Fruit fly (Drosophila melanogaster): Measurements from ENCODE around the gene CG6761.

The CG6761 gene

dm6 chr3L:9688674-9689073 lies 14.7 kb downstream of the CG6761 start:
- TF ChIP-seq h (optimal IDR thresholded peaks at IDR 0.05): no peak
- TF ChIP-seq Sin3A (optimal IDR thresholded peaks at IDR 0.05): no peak
- no peak for TF ChIP-seq insv (optimal IDR thresholded peaks at IDR 0.05)
- no peak for TF ChIP-seq psq (optimal IDR thresholded peaks at IDR 0.05)
- TF ChIP-seq ttk (optimal IDR thresholded peaks at IDR 0.05): no peak
- TF ChIP-seq Myc (optimal IDR thresholded peaks at IDR 0.05): no peak

DNA sequence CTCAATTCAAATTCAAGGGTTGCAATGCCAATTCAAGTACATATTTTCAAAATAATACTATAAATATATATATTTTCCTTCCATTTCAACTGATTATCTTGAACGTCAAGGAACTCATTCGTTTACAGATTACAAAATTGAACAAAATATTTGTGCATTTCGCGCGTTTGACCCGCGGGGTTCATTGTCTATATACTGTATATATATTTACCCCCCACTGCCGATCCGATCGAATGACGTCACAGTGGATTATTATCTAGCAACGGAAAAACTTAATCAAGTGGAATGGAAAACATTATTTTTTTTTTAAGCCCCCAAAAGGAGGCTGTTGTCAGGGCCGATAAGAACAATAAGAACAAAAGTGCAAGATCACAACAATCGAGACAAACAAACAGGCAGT lies 15.9 kb downstream of the CG6761 start:
- no peak for TF ChIP-seq Sin3A (optimal IDR thresholded peaks at IDR 0.05)

DNA sequence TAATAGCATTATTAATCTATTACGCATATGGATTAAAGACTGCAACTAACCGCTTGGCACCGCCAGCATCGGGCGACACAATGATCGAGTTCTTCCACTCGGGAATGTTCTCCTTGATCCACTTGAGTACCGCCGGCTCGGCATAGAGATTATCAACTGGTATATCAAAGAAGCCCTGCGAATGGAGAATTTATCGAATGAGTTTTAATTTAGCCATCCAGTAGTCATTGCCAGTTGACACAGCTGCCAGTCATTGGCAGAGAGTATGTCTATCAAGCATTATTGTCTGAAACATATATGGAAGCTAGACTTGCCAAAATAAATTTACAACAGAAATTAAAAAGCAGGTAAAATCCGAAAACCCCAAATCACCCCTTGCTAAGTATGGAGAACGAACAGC lies 18.5 kb downstream of the CG6761 start, which contains the start of gene CG16719:
Gene CG16719 (plus strand): TSS at position 301 of the 400 bp plus-strand sequence.
- TF ChIP-seq Myc (optimal IDR thresholded peaks at IDR 0.05) (no peak), psq (optimal IDR thresholded peaks at IDR 0.05) (no peak), h (optimal IDR thresholded peaks at IDR 0.05) (no peak), ttk (optimal IDR thresholded peaks at IDR 0.05) (no peak), Sin3A (optimal IDR thresholded peaks at IDR 0.05) (no peak), insv (optimal IDR thresholded peaks at IDR 0.05) (no peak)

DNA sequence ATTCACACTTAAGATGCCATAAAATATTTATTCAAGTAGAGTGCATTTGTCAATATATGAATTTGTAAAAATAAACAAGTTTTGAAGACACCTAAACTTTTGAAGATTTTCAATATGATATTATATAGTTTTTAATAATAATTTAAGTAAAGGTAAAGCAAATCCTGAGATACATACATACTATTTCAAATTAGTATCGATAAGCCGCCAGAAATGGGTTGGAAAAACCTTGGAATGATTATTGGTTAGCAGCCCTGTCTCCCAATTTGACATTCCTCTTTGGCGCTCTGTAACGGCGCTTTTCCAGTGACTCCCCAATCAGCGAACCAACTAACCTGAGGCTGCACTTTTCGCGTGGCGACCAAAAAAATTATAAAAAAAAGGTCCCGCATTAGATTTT lies 22.4 kb downstream of the CG6761 start, which contains the start of gene alphaTub67C:
Gene alphaTub67C (plus strand): TSS at position 301 of the 400 bp plus-strand sequence.
- no peak for TF ChIP-seq Myc (optimal IDR thresholded peaks at IDR 0.05)
- TF ChIP-seq h (optimal IDR thresholded peaks at IDR 0.05): no peak
- TF ChIP-seq psq (optimal IDR thresholded peaks at IDR 0.05): no peak
- no peak for TF ChIP-seq ttk (optimal IDR thresholded peaks at IDR 0.05)
- TF ChIP-seq insv (optimal IDR thresholded peaks at IDR 0.05): no peak
- TF ChIP-seq Sin3A (optimal IDR thresholded peaks at IDR 0.05): no peak

dm6 chr3L:9678994-9679393 lies 24.4 kb downstream of the CG6761 start, which contains the start of the genes fry and CG16717:
TSS of gene fry (minus strand) at chr3L:9679103.
TSS of gene CG16717 (plus strand) at chr3L:9679201.
- TF ChIP-seq Myc (optimal IDR thresholded peaks at IDR 0.05): no peak
- TF ChIP-seq ttk (optimal IDR thresholded peaks at IDR 0.05): no peak
- no peak for TF ChIP-seq insv (optimal IDR thresholded peaks at IDR 0.05)
- TF ChIP-seq h (optimal IDR thresholded peaks at IDR 0.05): no peak
- no peak for TF ChIP-seq psq (optimal IDR thresholded peaks at IDR 0.05)

DNA sequence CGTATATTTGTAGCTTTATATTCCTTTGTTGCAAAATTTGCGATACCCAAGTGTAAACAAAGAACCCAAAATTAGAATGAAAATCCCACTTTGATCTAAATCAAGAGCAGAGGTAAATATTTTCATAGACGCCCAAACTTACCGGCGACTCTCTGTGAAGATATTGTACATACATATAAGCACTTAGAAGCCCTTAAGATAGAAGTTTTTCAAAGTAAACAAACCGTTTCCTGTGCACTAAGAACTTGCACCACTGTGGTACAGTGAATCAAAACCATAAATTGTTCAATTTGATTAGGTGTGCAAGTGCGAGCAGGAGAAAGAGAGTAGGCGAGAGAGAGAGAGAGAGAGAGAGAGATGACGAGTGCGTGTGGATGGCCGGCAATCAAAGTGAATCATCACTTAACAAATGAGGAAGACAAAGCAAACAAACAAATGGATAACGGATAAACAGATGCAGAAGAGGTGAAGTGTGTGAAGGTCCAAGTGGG lies 25.3 kb downstream of the CG6761 start:
- TF ChIP-seq Myc (optimal IDR thresholded peaks at IDR 0.05) (no peak), ttk (optimal IDR thresholded peaks at IDR 0.05) (no peak), insv (optimal IDR thresholded peaks at IDR 0.05) (no peak), Sin3A (optimal IDR thresholded peaks at IDR 0.05) (no peak), psq (optimal IDR thresholded peaks at IDR 0.05) (no peak), h (optimal IDR thresholded peaks at IDR 0.05) (no peak)

DNA sequence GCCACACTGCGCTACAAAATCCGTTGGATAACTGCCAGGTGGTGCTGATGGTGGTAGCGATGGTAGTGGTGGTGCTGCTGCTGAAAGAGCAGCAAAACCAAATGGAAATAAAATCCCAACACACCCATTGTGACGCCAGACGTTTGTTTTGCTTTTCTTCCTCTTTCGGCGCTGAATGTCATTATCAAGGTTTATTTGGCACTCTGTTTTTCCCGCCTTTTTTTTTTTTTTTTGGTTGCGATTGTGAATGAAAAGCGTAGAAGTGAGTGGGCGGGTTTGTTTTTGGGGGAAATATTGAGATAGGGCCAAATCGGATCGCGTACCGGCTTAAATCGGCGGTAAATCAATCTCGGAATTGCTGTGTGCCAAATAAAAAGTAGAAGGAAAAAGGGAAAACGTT lies 26.1 kb downstream of the CG6761 start:
- TF ChIP-seq psq (optimal IDR thresholded peaks at IDR 0.05) (no peak), h (optimal IDR thresholded peaks at IDR 0.05) (no peak), Sin3A (optimal IDR thresholded peaks at IDR 0.05) (no peak), insv (optimal IDR thresholded peaks at IDR 0.05) (no peak), ttk (optimal IDR thresholded peaks at IDR 0.05) (no peak), Myc (optimal IDR thresholded peaks at IDR 0.05) (no peak)

DNA sequence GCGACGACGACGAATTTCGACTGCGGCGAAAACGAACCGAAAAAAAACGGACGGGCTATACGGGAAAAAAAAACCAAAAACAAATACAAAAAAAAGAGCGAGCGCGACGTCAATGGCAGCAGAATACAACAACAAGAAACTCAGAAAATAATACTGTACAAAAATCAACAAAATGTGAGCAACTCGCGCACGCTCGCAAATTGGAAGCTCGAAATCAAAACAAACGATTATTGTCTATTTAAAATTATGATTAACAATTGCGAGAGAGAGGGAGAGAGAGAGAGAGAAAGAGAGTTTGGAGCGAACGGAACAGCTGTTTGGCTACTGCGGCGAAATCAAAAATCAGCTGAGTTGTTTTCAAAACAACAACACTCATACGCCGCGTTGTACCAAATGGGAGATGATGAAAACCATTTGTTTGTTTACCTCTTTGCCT lies 27.8 kb downstream of the CG6761 start:
- TF ChIP-seq ttk (optimal IDR thresholded peaks at IDR 0.05): no peak
- TF ChIP-seq psq (optimal IDR thresholded peaks at IDR 0.05): no peak
- no peak for TF ChIP-seq h (optimal IDR thresholded peaks at IDR 0.05)
- no peak for TF ChIP-seq Sin3A (optimal IDR thresholded peaks at IDR 0.05)
- TF ChIP-seq Myc (optimal IDR thresholded peaks at IDR 0.05): no peak
- no peak for TF ChIP-seq insv (optimal IDR thresholded peaks at IDR 0.05)

DNA sequence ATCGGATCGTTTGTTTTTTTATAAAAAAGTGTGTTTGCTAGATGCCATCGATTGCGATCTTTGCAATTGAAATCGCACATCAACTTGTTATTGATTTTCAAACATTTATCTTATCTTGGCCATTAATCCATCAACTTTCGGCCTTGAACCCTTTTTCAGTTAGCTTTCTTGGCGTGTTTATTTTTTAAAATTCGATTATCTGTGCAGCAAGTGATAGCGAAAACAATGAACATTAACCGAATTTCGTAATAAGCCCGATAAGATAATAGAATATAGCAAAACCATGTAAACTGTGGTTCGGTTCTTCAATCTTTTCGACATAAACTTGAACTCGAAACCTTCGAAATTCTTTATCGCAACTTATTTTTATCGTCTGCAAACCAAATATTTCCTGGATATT lies 29.1 kb downstream of the CG6761 start:
- TF ChIP-seq h (optimal IDR thresholded peaks at IDR 0.05): no peak
- no peak for TF ChIP-seq psq (optimal IDR thresholded peaks at IDR 0.05)
- TF ChIP-seq Sin3A (optimal IDR thresholded peaks at IDR 0.05): no peak
- no peak for TF ChIP-seq Myc (optimal IDR thresholded peaks at IDR 0.05)
- TF ChIP-seq insv (optimal IDR thresholded peaks at IDR 0.05): no peak
- TF ChIP-seq ttk (optimal IDR thresholded peaks at IDR 0.05): no peak

DNA sequence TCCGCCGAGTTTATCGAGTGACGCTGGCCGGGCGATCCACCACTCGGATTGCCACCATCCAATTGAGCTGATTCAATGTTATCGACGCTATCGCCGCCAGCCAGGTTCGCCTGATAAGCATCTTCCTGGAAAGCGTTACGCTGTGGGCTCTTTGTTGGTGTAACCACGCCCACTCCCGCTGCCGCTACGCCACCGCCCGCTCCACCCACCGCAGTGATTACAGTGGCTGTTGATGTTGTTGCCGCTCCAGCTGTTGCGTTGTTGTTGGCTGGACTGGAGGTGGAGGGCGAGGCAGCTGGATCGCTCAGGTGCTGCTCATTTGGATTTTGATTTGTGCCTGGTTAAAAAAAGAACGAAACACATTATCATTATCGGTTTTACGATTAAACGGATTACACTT lies 32.0 kb downstream of the CG6761 start:
- no peak for TF ChIP-seq Sin3A (optimal IDR thresholded peaks at IDR 0.05)
- no peak for TF ChIP-seq psq (optimal IDR thresholded peaks at IDR 0.05)
- TF ChIP-seq ttk (optimal IDR thresholded peaks at IDR 0.05): no peak
- TF ChIP-seq h (optimal IDR thresholded peaks at IDR 0.05): no peak
- TF ChIP-seq insv (optimal IDR thresholded peaks at IDR 0.05): no peak
- TF ChIP-seq Myc (optimal IDR thresholded peaks at IDR 0.05): no peak

All from Kc167 (cell line).